Worm (Caenorhabditis elegans) whole organism, young adult: ENCODE data around the gene nstp-3.
A peak's percentile ranks its signal among the peaks of the same experiment; 100 is the strongest.

ENCODE experiments used
- B0261.1 ChIP-seq: sonication (generic microtip); optimal IDR thresholded peaks from 2 replicates; lab custom pipeline; 2016; ENCODE audit warnings: mild to moderate bottlenecking, missing genetic modification characterization, moderate library complexity, missing compliant biosample characterization
- C06A6.2 ChIP-seq: fragments of 200-800 bp; sonication (Bioruptor generic); conservative IDR thresholded peaks from 2 replicates; pipeline ENCODE4 v1.3.6; 2022; ENCODE audit warnings: missing genetic modification characterization, missing compliant biosample characterization
- F10E7.11 ChIP-seq: sonication (generic microtip); optimal IDR thresholded peaks from 2 replicates; lab custom pipeline; 2017; ENCODE audit warnings: mild to moderate bottlenecking, missing genetic modification characterization, moderate library complexity, missing compliant biosample characterization
- F22D6.2 ChIP-seq: sonication (generic microtip); optimal IDR thresholded peaks from 2 replicates; lab custom pipeline; 2016; ENCODE audit warnings: mild to moderate bottlenecking, missing genetic modification characterization, missing compliant biosample characterization
- F23B12.7 ChIP-seq: sonication (generic microtip); optimal IDR thresholded peaks from 2 replicates; lab custom pipeline; 2017; ENCODE audit warnings: missing genetic modification characterization, mild to moderate bottlenecking, missing compliant biosample characterization, antibody characterized with exemption, moderate library complexity; ENCODE audit not compliant: insufficient read depth
- K11D2.4 ChIP-seq: fragments of 200-800 bp; sonication (Bioruptor generic); IDR thresholded peaks from 2 replicates; pipeline ENCODE4 v1.3.6; 2022; ENCODE audit warnings: missing genetic modification reagents, missing genetic modification characterization, missing compliant biosample characterization
- K12H6.12 ChIP-seq: fragments of 200-800 bp; sonication (Bioruptor generic); optimal IDR thresholded peaks from 2 replicates; lab custom pipeline; 2018; ENCODE audit warnings: mild to moderate bottlenecking, missing genetic modification characterization, missing compliant biosample characterization
- Y53G8AR.9 ChIP-seq: fragments of 200-800 bp; sonication (Bioruptor generic); conservative IDR thresholded peaks from 2 replicates; pipeline ENCODE4 v1.3.6; 2022; ENCODE audit warnings: missing genetic modification reagents, missing genetic modification characterization, missing compliant biosample characterization
- ZK185.1 ChIP-seq: sonication (generic microtip); optimal IDR thresholded peaks from 2 replicates; lab custom pipeline; 2016; ENCODE audit warnings: mild to moderate bottlenecking, missing genetic modification characterization, missing compliant biosample characterization; ENCODE audit not compliant: poor library complexity, severe bottlenecking
- akir-1 ChIP-seq: fragments of 200-800 bp; sonication (Bioruptor generic); optimal IDR thresholded peaks from 2 replicates; lab custom pipeline; 2018; ENCODE audit warnings: mild to moderate bottlenecking, missing genetic modification characterization, moderate library complexity, missing compliant biosample characterization
- aptf-2 ChIP-seq: fragments of 200-800 bp; sonication (Bioruptor generic); conservative IDR thresholded peaks from 2 replicates; pipeline ENCODE4 v1.3.6; 2022; ENCODE audit warnings: missing genetic modification reagents, missing genetic modification characterization, missing compliant biosample characterization
- aptf-3 ChIP-seq: fragments of 200-800 bp; sonication (Bioruptor generic); IDR thresholded peaks from 2 replicates; pipeline ENCODE4 v1.3.6; 2022; ENCODE audit warnings: missing genetic modification characterization, missing compliant biosample characterization
- atf-7 ChIP-seq: sonication (generic microtip); optimal IDR thresholded peaks from 2 replicates; lab custom pipeline; 2017; ENCODE audit warnings: mild to moderate bottlenecking, missing genetic modification characterization, missing compliant biosample characterization
- cebp-1 ChIP-seq, 2 experiments: fragments of 200-800 bp in 1 of 2; sonication (Bioruptor generic) in 1 of 2; sonication (generic microtip) in 1 of 2; IDR thresholded peaks in 1 of 2; optimal IDR thresholded peaks in 1 of 2; 2 replicates each; pipeline versions ENCODE4 v1.3.6 to Lab custom; 2017 to 2022; ENCODE audit warnings: missing compliant biosample characterization in 2 of 2, missing genetic modification characterization in 2 of 2, mild to moderate bottlenecking in 1 of 2, missing genetic modification reagents in 1 of 2, moderate library complexity in 1 of 2
- ceh-40 ChIP-seq: fragments of 200-800 bp; sonication (Bioruptor generic); IDR thresholded peaks from 2 replicates; pipeline ENCODE4 v1.3.6; 2022; ENCODE audit warnings: missing genetic modification characterization, missing compliant biosample characterization
- chd-7 ChIP-seq: sonication (generic microtip); optimal IDR thresholded peaks from 2 replicates; lab custom pipeline; 2016; ENCODE audit warnings: mild to moderate bottlenecking, missing genetic modification characterization, moderate library complexity, missing compliant biosample characterization
- dox-1 ChIP-seq: fragments of 200-800 bp; sonication (Bioruptor generic); IDR thresholded peaks from 2 replicates; pipeline ENCODE4 v1.3.6; 2022; ENCODE audit warnings: missing genetic modification reagents, missing genetic modification characterization, missing compliant biosample characterization
- efl-1 ChIP-seq: fragments of 150-350 bp; optimal IDR thresholded peaks from 2 replicates; lab custom pipeline; 2014; ENCODE audit warnings: missing biosample characterization, missing genetic modification reagents, missing genetic modification characterization
- egrh-3 ChIP-seq: fragments of 200-800 bp; sonication (Bioruptor generic); IDR thresholded peaks from 2 replicates; pipeline ENCODE4 v1.3.6; 2022; ENCODE audit warnings: missing genetic modification reagents, missing genetic modification characterization, missing compliant biosample characterization
- fkh-3 ChIP-seq: sonication (generic microtip); optimal IDR thresholded peaks from 2 replicates; lab custom pipeline; 2016; ENCODE audit warnings: mild to moderate bottlenecking, missing genetic modification characterization, missing compliant biosample characterization
- hmg-1.2 ChIP-seq: fragments of 200-800 bp; sonication (Bioruptor generic); IDR thresholded peaks from 2 replicates; pipeline ENCODE4 v1.3.6; 2022; ENCODE audit warnings: missing genetic modification reagents, missing genetic modification characterization, missing compliant biosample characterization
- hsf-1 ChIP-seq: fragments of 200-800 bp; sonication (Bioruptor generic); IDR thresholded peaks from 2 replicates; pipeline ENCODE4 v1.3.6; 2022; ENCODE audit warnings: missing genetic modification reagents, missing genetic modification characterization, missing compliant biosample characterization
- lag-1 ChIP-seq: fragments of 200-800 bp; sonication (Bioruptor generic); IDR thresholded peaks from 2 replicates; pipeline ENCODE4 v1.3.6; 2022; ENCODE audit warnings: missing genetic modification reagents, missing genetic modification characterization, missing compliant biosample characterization
- lin-26 ChIP-seq: fragments of 200-800 bp; sonication (Bioruptor generic); IDR thresholded peaks from 2 replicates; pipeline ENCODE4 v1.3.6; 2022; ENCODE audit warnings: missing genetic modification reagents, missing genetic modification characterization, missing compliant biosample characterization
- lin-40 ChIP-seq: sonication (generic microtip); optimal IDR thresholded peaks from 2 replicates; lab custom pipeline; 2016; ENCODE audit warnings: missing genetic modification characterization, mild to moderate bottlenecking, missing compliant biosample characterization, missing genotype, missing genetic modification reagents
- lin-54 ChIP-seq: fragments of 200-800 bp; sonication (Bioruptor generic); optimal IDR thresholded peaks from 2 replicates; lab custom pipeline; 2018; ENCODE audit warnings: mild to moderate bottlenecking, missing genetic modification characterization, missing compliant biosample characterization
- madf-3 ChIP-seq: fragments of 200-800 bp; sonication (Bioruptor generic); IDR thresholded peaks from 2 replicates; pipeline ENCODE4 v1.3.6; 2022; ENCODE audit warnings: missing genetic modification reagents, missing genetic modification characterization, missing compliant biosample characterization
- madf-6 ChIP-seq: fragments of 200-800 bp; sonication (Bioruptor generic); IDR thresholded peaks from 2 replicates; pipeline ENCODE4 v1.3.6; 2022; ENCODE audit warnings: missing genetic modification reagents, missing genetic modification characterization, missing compliant biosample characterization
- madf-8 ChIP-seq: fragments of 200-800 bp; sonication (Bioruptor generic); conservative IDR thresholded peaks from 2 replicates; pipeline ENCODE4 v1.3.6; 2022; ENCODE audit warnings: missing genetic modification reagents, missing genetic modification characterization, missing compliant biosample characterization
- mcd-1 ChIP-seq: fragments of 200-800 bp; sonication (Bioruptor generic); IDR thresholded peaks from 2 replicates; pipeline ENCODE4 v1.3.6; 2022; ENCODE audit warnings: missing genetic modification reagents, missing genetic modification characterization, missing compliant biosample characterization
- mes-4 ChIP-seq: sonication (generic microtip); optimal IDR thresholded peaks from 2 replicates; lab custom pipeline; 2016; ENCODE audit warnings: missing genotype, missing genetic modification characterization, missing compliant biosample characterization
- nfya-2 ChIP-seq: fragments of 200-800 bp; sonication (Bioruptor generic); IDR thresholded peaks from 2 replicates; pipeline ENCODE4 v1.3.6; 2022; ENCODE audit warnings: missing genetic modification reagents, missing genetic modification characterization, missing compliant biosample characterization
- nhr-27 ChIP-seq: fragments of 200-800 bp; sonication (Bioruptor generic); optimal IDR thresholded peaks from 2 replicates; lab custom pipeline; 2018; ENCODE audit warnings: mild to moderate bottlenecking, missing genetic modification characterization, moderate library complexity, missing compliant biosample characterization
- sdz-38 ChIP-seq: sonication (generic microtip); optimal IDR thresholded peaks from 2 replicates; lab custom pipeline; 2016; ENCODE audit warnings: missing genotype, missing genetic modification characterization, missing compliant biosample characterization
- sea-2 ChIP-seq: fragments of 200-800 bp; sonication (Bioruptor generic); IDR thresholded peaks from 2 replicates; pipeline ENCODE4 v1.3.6; 2022; ENCODE audit warnings: missing genetic modification characterization, missing compliant biosample characterization
- snpc-3.4 ChIP-seq: sonication (generic microtip); optimal IDR thresholded peaks from 2 replicates; lab custom pipeline; 2017; ENCODE audit warnings: missing genetic modification characterization, mild to moderate bottlenecking, missing compliant biosample characterization, antibody characterized with exemption, moderate library complexity, missing genotype, missing genetic modification reagents
- tbp1 ChIP-seq: fragments of 200-800 bp; sonication (Bioruptor generic); optimal IDR thresholded peaks from 2 replicates; lab custom pipeline; 2018; ENCODE audit warnings: mild to moderate bottlenecking, missing genetic modification characterization, missing compliant biosample characterization
- tbx-9 ChIP-seq: sonication (generic microtip); optimal IDR thresholded peaks from 2 replicates; lab custom pipeline; 2016; ENCODE audit warnings: borderline replicate concordance, missing genetic modification characterization, inconsistent platforms, missing compliant biosample characterization
- xnd-1 ChIP-seq: sonication (generic microtip); optimal IDR thresholded peaks from 2 replicates; lab custom pipeline; 2016; ENCODE audit warnings: missing genotype, missing genetic modification reagents, missing genetic modification characterization, missing compliant biosample characterization
- zfh-2 ChIP-seq: fragments of 200-800 bp; sonication (Bioruptor generic); conservative IDR thresholded peaks from 2 replicates; pipeline ENCODE4 v1.3.6; 2022; ENCODE audit warnings: missing genetic modification reagents, missing genetic modification characterization, missing compliant biosample characterization
- ztf-18 ChIP-seq: sonication (generic microtip); optimal IDR thresholded peaks from 2 replicates; lab custom pipeline; 2016; ENCODE audit warnings: missing genotype, mild to moderate bottlenecking, missing genetic modification characterization, missing compliant biosample characterization
- ztf-6 ChIP-seq: fragments of 200-800 bp; sonication (Bioruptor generic); IDR thresholded peaks from 2 replicates; pipeline ENCODE4 v1.3.6; 2022; ENCODE audit warnings: missing genetic modification reagents, missing genetic modification characterization, missing compliant biosample characterization

Gene nstp-3

ce11 chrV:5838576-5839366, 40.7 kb upstream of the nstp-3 start, which contains the start of gene F26F12.2 (continued):
- TF ChIP-seq chd-7: peak; percentile 25
- no peak for TF ChIP-seq F23B12.7 (tag; lab: Kevin White, UChicago)
- no peak for TF ChIP-seq madf-3 (GFP tag; lab: Robert Waterston, UW)
- TF ChIP-seq atf-7 (tag; lab: Kevin White, UChicago): peak; percentile 19
- TF ChIP-seq nfya-2 (GFP tag; lab: Robert Waterston, UW): no peak
- TF ChIP-seq tbx-9 (tag; lab: Kevin White, UChicago): no peak
- no peak; the same call in 1 of the 2 replicates for TF ChIP-seq K11D2.4
- TF ChIP-seq dox-1: no peak
- TF ChIP-seq C06A6.2: no peak; the same call in 1 of the 2 replicates
- no peak; the same call in none of the 2 replicates for TF ChIP-seq cebp-1 (GFP tag; IDR thresholded peaks at IDR 0.05; lab: Robert Waterston, UW)
- peak; percentile 69 for TF ChIP-seq cebp-1 (tag; optimal IDR thresholded peaks at IDR 0.05; lab: Kevin White, UChicago)
- TF ChIP-seq K12H6.12 (tag; lab: Kevin White, UChicago): no peak
- 0 out of 2 replicates have a peak, but pooled peaks have one; percentile 4 for TF ChIP-seq madf-6 (GFP tag; lab: Robert Waterston, UW)
- TF ChIP-seq, all 124 proteins: peak for 17

ce11 chrV:5836616-5836982, 38.6 kb upstream of the nstp-3 start, which contains the start of gene col-140:
col-140 (minus strand) TSS chrV:5836834.
- TF ChIP-seq sdz-38 (tag; lab: Kevin White, UChicago) (no peak), ZK185.1 (no peak), lin-40 (peak; percentile 51)

DNA sequence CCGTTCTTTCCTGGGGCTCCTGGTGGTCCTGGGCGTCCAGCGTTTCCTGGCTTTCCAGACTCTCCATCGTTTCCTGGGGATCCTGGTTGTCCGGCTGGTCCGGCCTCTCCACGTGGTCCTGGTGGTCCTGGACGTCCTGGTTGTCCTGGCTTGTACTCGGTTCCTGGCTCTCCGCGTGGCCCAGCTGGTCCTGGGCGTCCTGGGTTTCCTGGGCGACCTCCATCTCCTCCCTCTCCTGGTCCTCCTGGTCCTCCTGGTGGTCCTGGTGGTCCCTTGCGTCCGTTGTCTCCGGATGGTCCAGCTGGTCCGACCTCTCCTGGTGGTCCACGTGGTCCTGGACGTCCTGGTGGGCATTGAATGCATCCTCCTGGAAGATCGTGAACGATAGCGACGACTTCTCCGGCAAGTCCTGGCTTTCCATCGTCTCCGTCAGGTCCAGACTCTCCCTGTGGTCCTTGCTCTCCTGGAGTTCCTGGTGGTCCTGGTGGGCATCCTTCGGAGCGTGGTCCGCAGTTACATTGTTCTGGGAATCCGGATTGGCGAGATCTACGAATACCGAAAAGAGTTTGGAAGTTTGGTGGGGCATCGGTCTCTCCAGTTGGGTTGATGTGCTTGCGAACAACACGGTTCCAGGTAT, 38.1 kb upstream of the nstp-3 start:
- TF ChIP-seq aptf-2 (no peak), ztf-18 (no peak), xnd-1 (tag; lab: Kevin White, UChicago) (no peak), B0261.1 (no peak), egrh-3 (GFP tag; lab: Robert Waterston, UW) (peak; percentile 95), nhr-27 (tag; lab: Kevin White, UChicago) (no peak), lin-26 (GFP tag; lab: Robert Waterston, UW) (peak; percentile 77), hsf-1 (GFP tag; lab: Robert Waterston, UW) (0 out of 2 replicates have a peak, but pooled peaks have one; percentile 20), madf-8 (GFP tag; lab: Robert Waterston, UW) (no peak), mes-4 (tag; lab: Kevin White, UChicago) (no peak), hmg-1.2 (GFP tag; lab: Robert Waterston, UW) (no peak), madf-3 (GFP tag; lab: Robert Waterston, UW) (no peak), ztf-6 (GFP tag; lab: Robert Waterston, UW) (no peak), tbp1 (GFP tag; lab: Kevin White, UChicago) (no peak), K11D2.4 (0 out of 2 replicates have a peak, but pooled peaks have one; percentile 15), snpc-3.4 (tag; lab: Kevin White, UChicago) (no peak), sea-2 (GFP tag; lab: Robert Waterston, UW) (no peak), aptf-3 (GFP tag; lab: Robert Waterston, UW) (no peak), efl-1 (GFP tag; lab: Kevin White, UChicago) (no peak), akir-1 (GFP tag; lab: Kevin White, UChicago) (no peak), fkh-3 (tag; lab: Kevin White, UChicago) (no peak), ceh-40 (GFP tag; lab: Robert Waterston, UW) (no peak), mcd-1 (GFP tag; lab: Robert Waterston, UW) (peak; percentile 47), lin-40 (peak; percentile 70), lin-54 (GFP tag; lab: Kevin White, UChicago) (peak; percentile 20), zfh-2 (peak; percentile 95), Y53G8AR.9 (GFP tag; lab: Robert Waterston, UW) (peak; percentile 32; the same call in 1 of the 2 replicates), F22D6.2 (peak; percentile 47), lag-1 (no peak), F10E7.11 (tag; lab: Kevin White, UChicago) (no peak)
